Worm (Caenorhabditis elegans): ENCODE measurements around the gene F37C12.21.
A peak's percentile ranks its signal among the peaks of the same experiment; 100 is the strongest.

The F37C12.21 gene

ce11 chrIII:7141285-7141715, 46.9 kb upstream of the F37C12.21 start (continued):
- peak in 1 of 2 experiments; percentile 71 for TF ChIP-seq lsy-2 (tag; optimal IDR thresholded peaks at IDR 0.05)
- no peak for TF ChIP-seq zfp-2 (tag; optimal IDR thresholded peaks at IDR 0.05)
- peak; percentile 70 for TF ChIP-seq arid-1 (GFP tag; conservative IDR thresholded peaks at IDR 0.05)
- TF ChIP-seq aha-1 (tag): peak; percentile 65
- peak; percentile 36 for TF ChIP-seq nhr-77 (tag; optimal IDR thresholded peaks at IDR 0.05)
- peak; percentile 12; the same call in 1 of the 2 replicates for TF ChIP-seq madf-9 (GFP tag; conservative IDR thresholded peaks at IDR 0.05)
- no peak for TF ChIP-seq nhr-76 (tag; optimal IDR thresholded peaks at IDR 0.05)
- no peak for TF ChIP-seq nhr-25 (tag; optimal IDR thresholded peaks at IDR 0.05; ENCODE audit: borderline replicate concordance, insufficient read depth)
- no peak for TF ChIP-seq skn-1 (tag; optimal IDR thresholded peaks at IDR 0.05)
- TF ChIP-seq duxl-1 (tag; optimal IDR thresholded peaks at IDR 0.05; ENCODE audit: poor library complexity): peak; percentile 82
- no peak for TF ChIP-seq ceh-32 (tag; optimal IDR thresholded peaks at IDR 0.05; ENCODE audit: poor library complexity)
- TF ChIP-seq saeg-2 (GFP tag; IDR thresholded peaks at IDR 0.05): no peak
- peak; percentile 61 for TF ChIP-seq Y5F2A.4 (GFP tag; optimal IDR thresholded peaks at IDR 0.05)
- TF ChIP-seq nhr-6 (tag; optimal IDR thresholded peaks at IDR 0.05): no peak
- no peak for TF ChIP-seq ctbp-1 (GFP tag; IDR thresholded peaks at IDR 0.05)
- TF ChIP-seq zip-2 (tag; optimal IDR thresholded peaks at IDR 0.05): peak; percentile 42
- TF ChIP-seq jun-1 (tag; optimal IDR thresholded peaks at IDR 0.05): no peak
- TF ChIP-seq F49E8.2 (tag; optimal IDR thresholded peaks at IDR 0.05; ENCODE audit: borderline replicate concordance): peak; percentile 89
- TF ChIP-seq lin-38 (GFP tag; IDR thresholded peaks at IDR 0.05): peak; percentile 68
- no peak for TF ChIP-seq set-16 (GFP tag; IDR thresholded peaks at IDR 0.05)
- peak; percentile 69 for TF ChIP-seq snpc-1.2 (GFP tag; IDR thresholded peaks at IDR 0.05)
- TF ChIP-seq zip-11 (GFP tag; IDR thresholded peaks at IDR 0.05): no peak
- no peak for TF ChIP-seq R02D3.7 (tag; optimal IDR thresholded peaks at IDR 0.05)
- no peak for TF ChIP-seq ceh-82 (tag; optimal IDR thresholded peaks at IDR 0.05)
- peak; percentile 67 for TF ChIP-seq spr-1 (tag; optimal IDR thresholded peaks at IDR 0.05)
- peak; percentile 98 for TF ChIP-seq ama-1 (optimal IDR thresholded peaks at IDR 0.05)
- TF ChIP-seq vab-7 (GFP tag; IDR thresholded peaks at IDR 0.05): peak; percentile 36; the same call in 1 of the 2 replicates

- TF ChIP-seq mes-2 (tag; optimal IDR thresholded peaks at IDR 0.05; ENCODE audit: poor library complexity, severe bottlenecking) (peak; percentile 63), tra-1 (GFP tag; IDR thresholded peaks at IDR 0.05) (peak; percentile 39; the same call in 1 of the 2 replicates), rbr-2 (tag; optimal IDR thresholded peaks at IDR 0.05) (peak; percentile 28), ZK546.5 (tag; optimal IDR thresholded peaks at IDR 0.05) (no peak), dmd-9 (GFP tag; IDR thresholded peaks at IDR 0.05) (no peak), T26A8.4 (GFP tag; IDR thresholded peaks at IDR 0.05) (peak; percentile 91), madf-9 (GFP tag; conservative IDR thresholded peaks at IDR 0.05) (no peak), set-16 (GFP tag; IDR thresholded peaks at IDR 0.05) (no peak), nhr-76 (tag; optimal IDR thresholded peaks at IDR 0.05) (no peak), nhr-41 (GFP tag; IDR thresholded peaks at IDR 0.05) (0 out of 2 replicates have a peak, but pooled peaks have one; percentile 26), dve-1 (tag; optimal IDR thresholded peaks at IDR 0.05; ENCODE audit: insufficient read depth) (peak; percentile 51), Y105C5A.15 (GFP tag; IDR thresholded peaks at IDR 0.05) (0 out of 2 replicates have a peak, but pooled peaks have one; percentile 58), php-3 (GFP tag; IDR thresholded peaks at IDR 0.05) (peak; percentile 71; the same call in 1 of the 2 replicates), duxl-1 (tag; optimal IDR thresholded peaks at IDR 0.05; ENCODE audit: poor library complexity) (peak; percentile 33), mxl-2 (GFP tag; conservative IDR thresholded peaks at IDR 0.05) (no peak), dmd-6 (GFP tag; IDR thresholded peaks at IDR 0.05) (no peak), daf-19 (GFP tag; conservative IDR thresholded peaks at IDR 0.05) (0 out of 2 replicates have a peak, but pooled peaks have one; percentile 56), Y48G9A.11 (GFP tag; IDR thresholded peaks at IDR 0.05) (peak; percentile 68; the same call in 1 of the 2 replicates), mdt-29 (GFP tag; IDR thresholded peaks at IDR 0.05) (peak; percentile 55), daf-8 (GFP tag; IDR thresholded peaks at IDR 0.05) (no peak), tag-97 (GFP tag; IDR thresholded peaks at IDR 0.05) (no peak), unc-39 (tag; optimal IDR thresholded peaks at IDR 0.05) (no peak), nhr-102 (tag; optimal IDR thresholded peaks at IDR 0.05) (peak; percentile 55), lin-38 (GFP tag; IDR thresholded peaks at IDR 0.05) (peak; percentile 64), sdz-12 (GFP tag; optimal IDR thresholded peaks at IDR 0.05) (no peak), Y5F2A.4 (GFP tag; optimal IDR thresholded peaks at IDR 0.05) (no peak), hlh-30 (tag; optimal IDR thresholded peaks at IDR 0.05; ENCODE audit: insufficient read depth) (peak; percentile 65), nhr-48 (tag; optimal IDR thresholded peaks at IDR 0.05) (peak; percentile 35), nhr-6 (tag; optimal IDR thresholded peaks at IDR 0.05) (peak; percentile 26)
These were observed 46.0 kb upstream of the F37C12.21 start for ce11 chrIII:7142172-7142601.

Measured in whole organism, L4 larva.